Fruit fly (Drosophila melanogaster) whole organism, wandering third instar larva: ENCODE measurements around the gene CG42571.

Experiments used
- CG32264 ChIP-seq: fragments of 200-800 bp; sonication (Bioruptor generic); optimal IDR thresholded peaks from 2 replicates; lab custom pipeline; 2016; ENCODE audit warnings: missing biosample characterization, missing genetic modification characterization
- CG9705 ChIP-seq: fragments of 200-800 bp; sonication (Bioruptor generic); optimal IDR thresholded peaks from 2 replicates; lab custom pipeline; 2018; ENCODE audit warnings: missing biosample characterization, mild to moderate bottlenecking, missing genetic modification characterization
- Dfd ChIP-seq: fragments of >200 bp; optimal IDR thresholded peaks from 2 replicates; lab custom pipeline; 2017; ENCODE audit warnings: missing biosample characterization, missing genetic modification characterization
- Dif ChIP-seq: fragments of 200-275, 200-300 bp; sonication (Bioruptor generic); optimal IDR thresholded peaks from 2 replicates; lab custom pipeline; 2018; ENCODE audit warnings: missing biosample characterization, missing genetic modification characterization; ENCODE audit not compliant: partially characterized antibody
- GATAd ChIP-seq: sonication (Bioruptor generic); optimal IDR thresholded peaks from 2 replicates; lab custom pipeline; 2016; ENCODE audit warnings: missing biosample characterization, missing genetic modification characterization
- HLH106 ChIP-seq: fragments of 200-800 bp; optimal IDR thresholded peaks from 3 replicates; lab custom pipeline; 2019; ENCODE audit warnings: missing biosample characterization, mild to moderate bottlenecking, missing genetic modification characterization, moderate library complexity
- Hnf4 ChIP-seq: fragments of 200-800 bp; sonication (Bioruptor generic); optimal IDR thresholded peaks from 2 replicates; lab custom pipeline; 2016; ENCODE audit warnings: missing biosample characterization, mild to moderate bottlenecking, missing genetic modification characterization
- Hr78 ChIP-seq: fragments of >200 bp; optimal IDR thresholded peaks from 2 replicates; lab custom pipeline; 2017; ENCODE audit warnings: missing biosample characterization, missing genetic modification characterization
- Hr83 ChIP-seq: fragments of 200-300 bp; sonication (Bioruptor generic); optimal IDR thresholded peaks from 2 replicates; lab custom pipeline; 2016; ENCODE audit warnings: missing biosample characterization, mild to moderate bottlenecking, missing genetic modification characterization, moderate library complexity; ENCODE audit not compliant: poor library complexity, severe bottlenecking
- Jra ChIP-seq: sonication (Bioruptor generic); optimal IDR thresholded peaks from 2 replicates; lab custom pipeline; 2016; ENCODE audit warnings: missing biosample characterization, missing genetic modification characterization
- Myc ChIP-seq: fragments of >200 bp; optimal IDR thresholded peaks from 2 replicates; lab custom pipeline; 2017
- N ChIP-seq: fragments of >200 bp; optimal IDR thresholded peaks from 2 replicates; lab custom pipeline; 2018; ENCODE audit warnings: missing biosample characterization, missing external identifiers, missing genetic modification characterization
- OdsH ChIP-seq: fragments of 200-800 bp; sonication (Bioruptor generic); optimal IDR thresholded peaks from 2 replicates; lab custom pipeline; 2016; ENCODE audit warnings: missing biosample characterization, mild to moderate bottlenecking, missing genetic modification characterization
- Rel ChIP-seq, 2 experiments: fragments of 200-800 bp; sonication (Bioruptor generic) in 1 of 2; optimal IDR thresholded peaks; 2 replicates in 1 of 2; 3 replicates in 1 of 2; lab custom pipeline; 2016 to 2019; ENCODE audit warnings: mild to moderate bottlenecking in 2 of 2, missing biosample characterization in 2 of 2, missing genetic modification characterization in 2 of 2, moderate library complexity in 1 of 2
- Sp1 ChIP-seq: fragments of 200-800 bp; sonication (Bioruptor generic); optimal IDR thresholded peaks from 3 replicates; lab custom pipeline; 2019; ENCODE audit warnings: missing biosample characterization, mild to moderate bottlenecking, missing genetic modification characterization, moderate library complexity
- Vsx2 ChIP-seq: fragments of 200-300, 225-300 bp; sonication (Bioruptor generic); optimal IDR thresholded peaks from 2 replicates; lab custom pipeline; 2018; ENCODE audit warnings: missing biosample characterization, missing genetic modification characterization; ENCODE audit not compliant: partially characterized antibody
- brk ChIP-seq: fragments of 200-800 bp; sonication (Bioruptor generic); optimal IDR thresholded peaks from 2 replicates; lab custom pipeline; 2016; ENCODE audit warnings: missing biosample characterization, mild to moderate bottlenecking, missing genetic modification characterization
- dl ChIP-seq, 2 experiments: fragments of 175-275, 200-275 bp in 1 of 2; fragments of 200-275 bp in 1 of 2; sonication (Bioruptor generic); optimal IDR thresholded peaks; lab custom pipeline; 2018; ENCODE audit warnings: mild to moderate bottlenecking in 2 of 2, missing biosample characterization in 2 of 2, missing genetic modification characterization in 2 of 2, moderate library complexity in 2 of 2; ENCODE audit not compliant: partially characterized antibody in 2 of 2, insufficient read depth in 1 of 2
- dsf ChIP-seq: sonication (Bioruptor generic); optimal IDR thresholded peaks from 2 replicates; lab custom pipeline; 2016; ENCODE audit warnings: missing biosample characterization, missing genetic modification characterization, borderline replicate concordance
- ey ChIP-seq: fragments of 200-800 bp; sonication (Bioruptor generic); optimal IDR thresholded peaks from 2 replicates; lab custom pipeline; 2016; ENCODE audit warnings: missing biosample characterization, missing genetic modification characterization
- foxo ChIP-seq, 2 experiments: fragments of 200-800 bp; sonication (Bioruptor generic); optimal IDR thresholded peaks; 2 replicates in 1 of 2; 3 replicates in 1 of 2; lab custom pipeline; 2016 to 2017; ENCODE audit warnings: missing biosample characterization in 2 of 2, missing genetic modification characterization in 2 of 2
- fru ChIP-seq: fragments of 200-800 bp; sonication (Bioruptor generic); optimal IDR thresholded peaks from 3 replicates; lab custom pipeline; 2016; ENCODE audit warnings: missing biosample characterization, mild to moderate bottlenecking, missing genetic modification characterization
- h ChIP-seq: fragments of 200-800 bp; sonication (Bioruptor generic); optimal IDR thresholded peaks from 3 replicates; lab custom pipeline; 2016; ENCODE audit warnings: missing biosample characterization, mild to moderate bottlenecking, missing genetic modification characterization
- jim ChIP-seq: fragments of 175-275, 200-325 bp; sonication (Bioruptor generic); optimal IDR thresholded peaks from 2 replicates; lab custom pipeline; 2016; ENCODE audit warnings: missing biosample characterization, mild to moderate bottlenecking, missing genetic modification characterization
- lola ChIP-seq: fragments of >200 bp; optimal IDR thresholded peaks from 2 replicates; lab custom pipeline; 2017; ENCODE audit warnings: missing biosample characterization, missing genetic modification characterization
- psq ChIP-seq: fragments of 200-800 bp; sonication (Bioruptor generic); optimal IDR thresholded peaks from 3 replicates; lab custom pipeline; 2017; ENCODE audit warnings: missing biosample characterization, mild to moderate bottlenecking, missing genetic modification characterization, moderate library complexity
- rgr ChIP-seq: fragments of 200-800 bp; sonication (Bioruptor generic); optimal IDR thresholded peaks from 3 replicates; lab custom pipeline; 2016; ENCODE audit warnings: missing biosample characterization, mild to moderate bottlenecking, missing genetic modification characterization
- sage ChIP-seq: fragments of 200-800 bp; sonication (Bioruptor generic); optimal IDR thresholded peaks from 2 replicates; lab custom pipeline; 2016; ENCODE audit warnings: missing biosample characterization, mild to moderate bottlenecking, missing genetic modification characterization
- sv ChIP-seq: fragments of 200-800 bp; sonication (Bioruptor generic); optimal IDR thresholded peaks from 3 replicates; lab custom pipeline; 2016; ENCODE audit warnings: missing biosample characterization, missing genetic modification characterization
- tai ChIP-seq: sonication (Bioruptor generic); optimal IDR thresholded peaks from 2 replicates; lab custom pipeline; 2016; ENCODE audit warnings: missing biosample characterization, missing genetic modification characterization
- usp ChIP-seq: fragments of >200 bp; optimal IDR thresholded peaks from 2 replicates; lab custom pipeline; 2017; ENCODE audit warnings: missing biosample characterization, missing genetic modification characterization

The CG42571 gene

DNA sequence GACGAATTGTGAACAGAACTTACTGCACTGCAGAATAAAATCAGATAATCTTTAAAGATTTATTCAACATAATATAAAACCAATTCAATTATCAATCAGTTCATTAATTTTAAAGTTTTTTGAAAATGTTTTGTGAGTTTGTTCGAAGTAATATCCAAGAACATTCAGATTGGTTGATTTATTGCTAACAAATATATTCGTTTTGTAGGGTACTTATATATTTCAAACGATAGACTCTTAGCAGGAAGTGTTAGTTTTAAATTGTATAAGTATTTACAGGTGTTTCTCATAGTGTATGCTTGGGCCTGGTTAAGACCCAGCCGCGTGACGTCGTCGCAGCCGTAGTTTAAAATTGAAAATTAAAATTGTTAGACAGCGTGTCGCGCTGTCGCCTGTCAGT, 7.7 kb upstream of the CG42571 start:
- no peak for TF ChIP-seq ey
- no peak for TF ChIP-seq fru (GFP tag; lab: Kevin White, UChicago)
- TF ChIP-seq lola (GFP tag; lab: Kevin White, UChicago), result no peak
- no peak for TF ChIP-seq dsf (GFP tag; lab: Kevin White, UChicago)
- TF ChIP-seq Sp1 (GFP tag; lab: Kevin White, UChicago), result no peak
- no peak for TF ChIP-seq brk
- no peak for TF ChIP-seq HLH106 (tag; lab: Kevin White, UChicago)
- TF ChIP-seq Jra (GFP tag; lab: Kevin White, UChicago), result no peak
- TF ChIP-seq Myc (lab: Kevin White, UChicago), result no peak
- no peak for TF ChIP-seq jim (GFP tag; lab: Kevin White, UChicago)
- no peak for TF ChIP-seq CG9705 (GFP tag; lab: Kevin White, UChicago)
- no peak for TF ChIP-seq sage (GFP tag; lab: Kevin White, UChicago)
- TF ChIP-seq CG32264 (GFP tag; lab: Kevin White, UChicago), result no peak
- TF ChIP-seq, all 38 proteins: peak for 0

DNA sequence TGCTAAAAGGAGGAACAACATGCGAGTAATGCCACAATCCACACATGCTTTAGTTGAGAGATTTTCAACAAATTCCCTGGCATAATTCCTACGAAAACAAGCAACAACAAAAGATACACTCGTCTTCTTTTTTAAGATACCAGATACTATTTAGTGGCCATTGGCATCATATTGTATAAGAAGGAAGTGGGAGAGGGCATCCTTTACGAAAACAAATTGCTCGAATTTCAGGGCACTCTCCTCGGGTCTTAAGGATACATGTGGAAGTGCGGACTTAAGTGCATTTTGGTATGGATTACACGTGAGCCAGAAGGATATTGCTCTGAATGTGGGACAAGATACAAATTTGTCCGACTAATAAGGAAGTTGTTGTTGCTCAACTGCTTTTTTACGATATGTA, 6.1 kb upstream of the CG42571 start:
- no peak for TF ChIP-seq Dif (GFP tag; lab: Kevin White, UChicago)
- no peak for TF ChIP-seq Hr78 (GFP tag; lab: Kevin White, UChicago)
- TF ChIP-seq GATAd (GFP tag; lab: Kevin White, UChicago), result no peak
- no peak for TF ChIP-seq Rel (GFP tag; optimal IDR thresholded peaks at IDR 0.05; lab: Kevin White, UChicago)
- TF ChIP-seq Rel (tag; optimal IDR thresholded peaks at IDR 0.05; lab: Kevin White, UChicago), result no peak
- TF ChIP-seq, all 38 proteins: peak for 0

DNA sequence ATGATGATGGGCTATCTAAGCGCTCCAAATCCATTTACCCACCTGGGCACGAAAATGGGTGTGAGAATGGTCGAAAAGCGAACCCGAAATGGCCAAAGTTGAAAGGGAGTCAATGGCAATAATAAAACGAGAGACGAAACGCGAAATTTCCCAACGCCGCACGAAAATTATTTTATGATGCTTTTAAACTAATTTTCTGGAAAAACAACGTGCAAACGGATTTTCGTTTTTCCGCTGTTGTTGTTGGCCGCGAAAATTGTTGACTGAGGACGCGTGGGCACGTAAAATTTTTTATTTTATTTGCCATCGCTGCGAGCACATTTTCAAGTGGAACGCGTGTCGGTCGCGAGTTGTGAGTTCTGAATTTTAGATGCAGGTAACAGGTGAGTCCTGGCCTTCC, 5.1 kb upstream of the CG42571 start:
- no peak for TF ChIP-seq brk
- TF ChIP-seq rgr (GFP tag; lab: Kevin White, UChicago), result no peak
- TF ChIP-seq sv, result no peak
- TF ChIP-seq Sp1 (GFP tag; lab: Kevin White, UChicago), result no peak

DNA sequence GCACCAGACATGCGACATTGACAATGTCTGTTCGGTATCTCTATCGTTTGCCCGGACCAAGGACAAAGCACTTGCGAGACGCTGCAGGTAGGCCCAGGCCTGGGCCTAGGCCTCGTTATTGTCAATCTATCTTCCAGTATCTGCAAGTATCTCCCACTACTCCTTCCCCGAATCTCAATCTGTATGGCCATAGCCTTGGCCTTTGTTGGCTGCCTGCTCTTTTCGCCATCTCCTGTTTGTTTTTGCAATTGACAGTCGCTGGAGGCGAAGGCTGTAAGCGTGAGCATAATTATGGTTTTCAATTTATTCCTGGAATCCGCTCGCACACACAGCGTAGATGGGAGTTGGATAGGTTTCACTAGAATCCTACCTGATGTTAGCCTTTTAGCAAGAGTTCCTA, 4.2 kb upstream of the CG42571 start:
- TF ChIP-seq HLH106 (tag; lab: Kevin White, UChicago), result no peak
- no peak for TF ChIP-seq fru (GFP tag; lab: Kevin White, UChicago)
- no peak for TF ChIP-seq usp (GFP tag; lab: Kevin White, UChicago)
- TF ChIP-seq Hr83 (GFP tag; lab: Kevin White, UChicago), result no peak
- no peak for TF ChIP-seq h (GFP tag; lab: Kevin White, UChicago)
- TF ChIP-seq N, result no peak
- TF ChIP-seq psq, result no peak
- no peak for TF ChIP-seq Dfd (GFP tag; lab: Kevin White, UChicago)
- no peak for TF ChIP-seq dsf (GFP tag; lab: Kevin White, UChicago)
- TF ChIP-seq Jra (GFP tag; lab: Kevin White, UChicago), result no peak
- TF ChIP-seq Vsx2 (GFP tag; lab: Kevin White, UChicago), result no peak
- TF ChIP-seq brk, result no peak
- TF ChIP-seq foxo (GFP tag; optimal IDR thresholded peaks at IDR 0.05; lab: Kevin White, UChicago), result no peak
- TF ChIP-seq CG32264 (GFP tag; lab: Kevin White, UChicago), result no peak
- no peak for TF ChIP-seq jim (GFP tag; lab: Kevin White, UChicago)
- TF ChIP-seq tai (GFP tag; lab: Kevin White, UChicago), result no peak
- no peak for TF ChIP-seq rgr (GFP tag; lab: Kevin White, UChicago)
- TF ChIP-seq sv, result no peak
- no peak for TF ChIP-seq dl (GFP tag; optimal IDR thresholded peaks at IDR 0.05; lab: Kevin White, UChicago; ENCODE audit: insufficient read depth in 1 of 2, partially characterized antibody in 2 of 2)
- TF ChIP-seq, all 38 proteins: peak for 0

DNA sequence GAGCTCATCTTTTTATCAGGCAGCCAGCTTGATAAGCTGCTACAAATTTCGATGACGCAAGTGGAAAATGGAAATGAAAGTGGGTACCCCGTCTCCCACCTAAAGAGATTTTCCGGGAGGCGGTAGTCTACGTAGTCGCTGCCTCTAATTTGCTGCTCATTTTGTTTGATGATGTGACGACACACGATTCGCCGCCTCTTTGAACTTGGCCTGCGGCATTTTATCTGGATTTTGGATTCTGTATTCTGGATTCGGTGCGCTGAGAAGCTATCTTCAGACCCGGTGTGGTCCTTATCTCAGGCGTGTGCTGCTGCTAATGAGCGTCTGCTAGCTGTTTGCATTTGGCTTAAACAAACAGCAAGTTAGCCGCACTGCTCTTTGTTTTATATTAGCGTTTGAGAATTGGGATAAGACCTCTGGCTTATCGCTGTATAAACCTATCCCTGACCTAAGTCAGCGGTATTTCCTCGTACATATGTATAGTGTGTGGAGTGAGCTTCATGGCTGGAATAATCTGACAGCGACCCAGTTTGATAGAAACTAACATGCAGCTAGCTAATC, 2.2 kb upstream of the CG42571 start:
- TF ChIP-seq Hnf4 (GFP tag; lab: Kevin White, UChicago) (peak; percentile 28), Jra (GFP tag; lab: Kevin White, UChicago) (no peak), GATAd (GFP tag; lab: Kevin White, UChicago) (peak; percentile 20), Hr83 (GFP tag; lab: Kevin White, UChicago) (peak; percentile 83), ey (no peak), rgr (GFP tag; lab: Kevin White, UChicago) (peak; percentile 53), CG9705 (GFP tag; lab: Kevin White, UChicago) (no peak), h (GFP tag; lab: Kevin White, UChicago) (peak; percentile 42), tai (GFP tag; lab: Kevin White, UChicago) (peak; percentile 55), foxo (GFP tag; optimal IDR thresholded peaks at IDR 0.05; lab: Kevin White, UChicago) (peak in 1 of 2 experiments; percentile 0), OdsH (GFP tag; lab: Kevin White, UChicago) (peak; percentile 30)
